Fruit fly (Drosophila melanogaster) whole organism, embryonic: ENCODE results near the gene CG4025.

Experiments
- Antp ChIP-seq: fragments of 200-800 bp; sonication (Bioruptor generic); optimal IDR thresholded peaks from 3 replicates; lab custom pipeline; 2016; ENCODE audit warnings: missing biosample characterization, missing genetic modification characterization
- C15 ChIP-seq: fragments of 200-800 bp; sonication (Bioruptor generic); IDR thresholded peaks from 3 replicates; pipeline ENCODE4 v1.3.6; 2022; ENCODE audit warnings: missing biosample characterization, missing genetic modification characterization
- CG10979 ChIP-seq: fragments of 200-800 bp; sonication (Bioruptor generic); optimal IDR thresholded peaks from 2 replicates; lab custom pipeline; 2018; ENCODE audit warnings: missing biosample characterization, mild to moderate bottlenecking, missing genetic modification characterization, moderate library complexity
- CG11398 ChIP-seq: fragments of 200-800 bp; sonication (Bioruptor generic); optimal IDR thresholded peaks from 2 replicates; lab custom pipeline; 2016; ENCODE audit warnings: missing biosample characterization, missing genetic modification characterization
- CG14710 ChIP-seq: fragments of 200-800 bp; sonication (Bioruptor generic); optimal IDR thresholded peaks from 3 replicates; lab custom pipeline; 2019; ENCODE audit warnings: missing biosample characterization, mild to moderate bottlenecking, missing genetic modification characterization, moderate library complexity
- CG14860 ChIP-seq: fragments of 200-800 bp; sonication (Bioruptor generic); IDR thresholded peaks from 3 replicates; pipeline ENCODE4 v1.3.6; 2022; ENCODE audit warnings: missing biosample characterization, missing genetic modification characterization; ENCODE audit not compliant: partially characterized antibody
- CG15269 ChIP-seq: fragments of 200-800 bp; sonication (Bioruptor generic); optimal IDR thresholded peaks from 2 replicates; lab custom pipeline; 2018; ENCODE audit warnings: missing biosample characterization, mild to moderate bottlenecking, missing genetic modification characterization, moderate library complexity
- CG2120 ChIP-seq: fragments of 200-800 bp; sonication (Bioruptor generic); optimal IDR thresholded peaks from 3 replicates; lab custom pipeline; 2016; ENCODE audit warnings: missing biosample characterization, missing genetic modification characterization
- CG2678 ChIP-seq: fragments of 200-800 bp; sonication (Bioruptor generic); optimal IDR thresholded peaks from 3 replicates; lab custom pipeline; 2019; ENCODE audit warnings: missing biosample characterization, mild to moderate bottlenecking, missing genetic modification characterization, moderate library complexity
- CG2712 ChIP-seq: fragments of 200-800 bp; optimal IDR thresholded peaks from 3 replicates; lab custom pipeline; 2019; ENCODE audit warnings: missing biosample characterization, mild to moderate bottlenecking, missing genetic modification characterization, moderate library complexity
- CG31224 ChIP-seq: fragments of 200-800 bp; sonication (Bioruptor generic); IDR thresholded peaks from 2 replicates; pipeline ENCODE4 v1.3.6; 2022; ENCODE audit warnings: missing biosample characterization, missing genetic modification characterization
- CG3163 ChIP-seq: fragments of 200-800 bp; sonication (Bioruptor generic); optimal IDR thresholded peaks from 3 replicates; lab custom pipeline; 2016; ENCODE audit warnings: missing biosample characterization, missing genetic modification characterization
- CG6254 ChIP-seq: fragments of 200-800 bp; sonication (Bioruptor generic); optimal IDR thresholded peaks from 3 replicates; lab custom pipeline; 2017; ENCODE audit warnings: mild to moderate bottlenecking, missing biosample characterization, missing genetic modification reagents, missing genetic modification characterization
- CG6813 ChIP-seq: fragments of 200-800 bp; sonication (Bioruptor generic); optimal IDR thresholded peaks from 2 replicates; lab custom pipeline; 2017; ENCODE audit warnings: missing biosample characterization, missing genetic modification characterization, mild to moderate bottlenecking, moderate library complexity, missing genetic modification reagents
- Dbx ChIP-seq: fragments of 200-800 bp; sonication (Bioruptor generic); IDR thresholded peaks from 3 replicates; pipeline ENCODE4 v1.3.6; 2022; ENCODE audit warnings: missing biosample characterization, missing genetic modification characterization
- Dip3 ChIP-seq: fragments of 200-800 bp; sonication (Bioruptor generic); optimal IDR thresholded peaks from 3 replicates; lab custom pipeline; 2016; ENCODE audit warnings: missing biosample characterization, missing genetic modification characterization
- Doc2 ChIP-seq: fragments of 200-800 bp; sonication (Bioruptor generic); IDR thresholded peaks from 2 replicates; pipeline ENCODE4 v1.3.6; 2022; ENCODE audit warnings: missing biosample characterization, missing genetic modification characterization
- HLH4C ChIP-seq: fragments of 200-800 bp; sonication (Bioruptor generic); IDR thresholded peaks from 3 replicates; pipeline ENCODE4 v1.3.6; 2022; ENCODE audit warnings: missing biosample characterization, missing genetic modification characterization; ENCODE audit not compliant: partially characterized antibody
- HLH54F ChIP-seq: fragments of 200-800 bp; sonication (Bioruptor generic); optimal IDR thresholded peaks from 3 replicates; lab custom pipeline; 2016; ENCODE audit warnings: missing biosample characterization, missing genetic modification characterization
- HmgD ChIP-seq: fragments of 200-800 bp; sonication (Bioruptor generic); optimal IDR thresholded peaks from 3 replicates; lab custom pipeline; 2016; ENCODE audit warnings: missing biosample characterization, missing genetic modification characterization
- Lhr ChIP-seq: fragments of 200-800 bp; sonication (Bioruptor generic); optimal IDR thresholded peaks from 3 replicates; lab custom pipeline; 2017; ENCODE audit warnings: mild to moderate bottlenecking, missing biosample characterization, missing genetic modification reagents, missing genetic modification characterization
- Meics ChIP-seq: fragments of 200-800 bp; sonication (Bioruptor generic); optimal IDR thresholded peaks from 2 replicates; lab custom pipeline; 2017; ENCODE audit warnings: missing biosample characterization, mild to moderate bottlenecking, missing genetic modification characterization
- Mrtf ChIP-seq: fragments of 200-800 bp; sonication (Bioruptor generic); IDR thresholded peaks from 3 replicates; pipeline ENCODE4 v1.3.6; 2022; ENCODE audit warnings: missing biosample characterization, missing genetic modification characterization
- Sin3A ChIP-seq: fragments of >200 bp; optimal IDR thresholded peaks from 2 replicates; lab custom pipeline; 2018
- al ChIP-seq: fragments of 200-800 bp; sonication (Bioruptor generic); IDR thresholded peaks from 2 replicates; pipeline ENCODE4 v1.3.6; 2022; ENCODE audit warnings: missing biosample characterization, missing genetic modification characterization
- ato ChIP-seq: fragments of 200-800 bp; sonication (Bioruptor generic); IDR thresholded peaks from 2 replicates; pipeline ENCODE4 v1.3.6; 2022; ENCODE audit warnings: missing biosample characterization, missing genetic modification characterization; ENCODE audit not compliant: partially characterized antibody
- bbx ChIP-seq: fragments of 200-800 bp; sonication (Bioruptor generic); IDR thresholded peaks from 2 replicates; pipeline ENCODE4 v1.3.6; 2022; ENCODE audit warnings: missing biosample characterization, missing genetic modification characterization; ENCODE audit not compliant: partially characterized antibody
- corto ChIP-seq: fragments of 200-800 bp; sonication (Bioruptor generic); optimal IDR thresholded peaks from 2 replicates; lab custom pipeline; 2016; ENCODE audit warnings: missing biosample characterization, mild to moderate bottlenecking, missing genetic modification characterization, moderate library complexity
- dati ChIP-seq: fragments of 200-800 bp; sonication (Bioruptor generic); IDR thresholded peaks from 2 replicates; pipeline ENCODE4 v1.3.6; 2022; ENCODE audit warnings: missing biosample characterization, missing genetic modification characterization
- dm ChIP-seq: fragments of 200-800 bp; sonication (Bioruptor generic); optimal IDR thresholded peaks from 3 replicates; lab custom pipeline; 2016; ENCODE audit warnings: missing biosample characterization, missing genetic modification characterization
- dysf ChIP-seq: fragments of 200-800 bp; sonication (Bioruptor generic); IDR thresholded peaks from 3 replicates; pipeline ENCODE4 v1.3.6; 2022; ENCODE audit warnings: missing biosample characterization, missing genetic modification characterization
- ewg ChIP-seq: fragments of 200-800 bp; sonication (Bioruptor generic); optimal IDR thresholded peaks from 3 replicates; lab custom pipeline; 2017; ENCODE audit warnings: mild to moderate bottlenecking, missing biosample characterization, missing genetic modification reagents, missing genetic modification characterization
- ftz-f1 ChIP-seq: fragments of 200-800 bp; sonication (Bioruptor generic); optimal IDR thresholded peaks from 2 replicates; lab custom pipeline; 2016; ENCODE audit warnings: missing biosample characterization, missing genetic modification characterization
- gem ChIP-seq: fragments of 200-800 bp; sonication (Bioruptor generic); optimal IDR thresholded peaks from 2 replicates; lab custom pipeline; 2019; ENCODE audit warnings: missing biosample characterization, mild to moderate bottlenecking, missing genetic modification characterization, moderate library complexity
- h ChIP-seq: fragments of >200 bp; optimal IDR thresholded peaks from 2 replicates; lab custom pipeline; 2017
- jumu ChIP-seq: fragments of 200-800 bp; sonication (Bioruptor generic); optimal IDR thresholded peaks from 3 replicates; lab custom pipeline; 2016; ENCODE audit warnings: missing biosample characterization, missing genetic modification characterization
- kni ChIP-seq: fragments of 200-800 bp; sonication (Bioruptor generic); optimal IDR thresholded peaks from 3 replicates; lab custom pipeline; 2017; ENCODE audit warnings: mild to moderate bottlenecking, missing biosample characterization, missing genetic modification reagents, missing genetic modification characterization
- lola ChIP-seq, 3 experiments: fragments of >200 bp in 2 of 3; fragments of 200-800 bp in 1 of 3; sonication (Bioruptor generic) in 1 of 3; optimal IDR thresholded peaks; 2 replicates each; lab custom pipeline; 2017 to 2019; ENCODE audit warnings: missing biosample characterization in 3 of 3, missing genetic modification characterization in 3 of 3, mild to moderate bottlenecking in 1 of 3, moderate library complexity in 1 of 3
- nerfin-2 ChIP-seq: fragments of 200-800 bp; sonication (Bioruptor generic); IDR thresholded peaks from 2 replicates; pipeline ENCODE4 v1.3.6; 2022; ENCODE audit warnings: missing biosample characterization, missing genetic modification characterization; ENCODE audit not compliant: partially characterized antibody
- pho ChIP-seq: fragments of 200-800 bp; sonication (Bioruptor generic); optimal IDR thresholded peaks from 2 replicates; lab custom pipeline; 2016; ENCODE audit warnings: missing biosample characterization, missing genetic modification characterization
- pnt ChIP-seq: fragments of 200-800 bp; sonication (Bioruptor generic); optimal IDR thresholded peaks from 3 replicates; lab custom pipeline; 2016; ENCODE audit warnings: missing biosample characterization, missing genetic modification characterization
- salm ChIP-seq: fragments of 200-800 bp; sonication (Bioruptor generic); optimal IDR thresholded peaks from 2 replicates; lab custom pipeline; 2018; ENCODE audit warnings: missing biosample characterization, mild to moderate bottlenecking, missing genetic modification characterization
- sens ChIP-seq: fragments of 200-800 bp; sonication (Bioruptor generic); peaks from one replicate; lab custom pipeline; 2016; ENCODE audit warnings: missing biosample characterization, missing genetic modification characterization
- sim ChIP-seq: fragments of 200-800 bp; sonication (Bioruptor generic); IDR thresholded peaks from 2 replicates; pipeline ENCODE4 v1.3.6; 2022; ENCODE audit warnings: missing biosample characterization, missing genetic modification characterization
- ssp ChIP-seq: fragments of 200-800 bp; sonication (Bioruptor generic); IDR thresholded peaks from 2 replicates; pipeline ENCODE4 v1.3.6; 2022; ENCODE audit warnings: missing biosample characterization, missing genetic modification characterization
- tin ChIP-seq: fragments of 200-800 bp; sonication (Bioruptor generic); optimal IDR thresholded peaks from 3 replicates; lab custom pipeline; 2016; ENCODE audit warnings: missing biosample characterization, missing genetic modification characterization
- trh ChIP-seq: fragments of 200-800 bp; sonication (Bioruptor generic); optimal IDR thresholded peaks from 2 replicates; lab custom pipeline; 2016; ENCODE audit warnings: missing biosample characterization, missing genetic modification characterization
- unc-4 ChIP-seq: fragments of 200-800 bp; sonication (Bioruptor generic); IDR thresholded peaks from 2 replicates; pipeline ENCODE4 v1.3.6; 2022; ENCODE audit warnings: missing biosample characterization, missing genetic modification characterization; ENCODE audit not compliant: partially characterized antibody
- vvl ChIP-seq: fragments of 200-800 bp; sonication (Bioruptor generic); IDR thresholded peaks from 2 replicates; pipeline ENCODE4 v1.3.6; 2022; ENCODE audit warnings: missing biosample characterization, missing genetic modification characterization

The CG4025 gene

DNA sequence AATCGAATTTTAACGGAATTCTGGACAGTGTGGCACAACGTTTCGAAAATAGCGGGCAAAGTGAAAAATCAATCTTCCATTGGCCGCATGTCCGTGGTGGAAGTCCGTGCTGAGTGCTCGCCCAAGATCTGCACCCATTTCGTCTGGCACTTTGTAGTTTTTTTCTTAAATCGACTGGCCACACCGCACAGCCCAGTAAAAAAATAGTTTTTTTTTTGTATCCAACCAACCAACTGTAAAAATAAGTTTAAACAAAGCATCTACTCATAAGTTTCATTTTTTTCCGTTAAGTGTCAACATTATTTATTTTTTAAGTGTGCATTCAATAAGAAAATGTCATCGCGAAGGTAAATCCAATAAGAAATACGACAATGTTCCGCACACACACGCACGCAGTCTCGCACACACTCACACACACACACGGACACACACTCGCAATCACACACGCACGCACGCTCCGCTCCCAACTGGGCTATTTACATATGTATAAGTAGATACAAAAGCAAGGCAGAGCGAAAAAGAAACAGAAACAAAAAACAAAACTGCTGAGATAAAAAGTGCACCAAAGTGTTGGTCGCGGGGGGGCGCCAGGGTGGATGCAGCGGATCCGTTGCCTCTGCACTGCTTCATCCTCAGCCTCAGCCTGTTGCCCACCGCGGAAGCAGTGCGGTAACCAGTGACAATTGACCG lies 17.5 kb downstream of the CG4025 start, which contains the start of gene csw (continued):
- TF ChIP-seq ewg (GFP tag; lab: Kevin White, UChicago) (peak; percentile 61), CG15269 (tag; lab: Kevin White, UChicago) (peak; percentile 5), h (no peak), Mrtf (GFP tag; lab: Robert Waterston, UW) (0 out of 3 replicates have a peak, but pooled peaks have one; percentile 15), CG31224 (GFP tag; lab: Robert Waterston, UW) (no peak), dm (peak; percentile 65), ssp (GFP tag; lab: Robert Waterston, UW) (peak; percentile 19; the same call in 1 of the 2 replicates), Antp (peak; percentile 60), salm (tag; lab: Kevin White, UChicago) (no peak), bbx (GFP tag; lab: Robert Waterston, UW) (peak; percentile 48; the same call in 1 of the 2 replicates), CG2678 (peak; percentile 15), Dbx (GFP tag; lab: Robert Waterston, UW) (peak; percentile 53; the same call in 2 of the 3 replicates), C15 (GFP tag; lab: Robert Waterston, UW) (no peak), CG3163 (GFP tag; lab: Kevin White, UChicago) (peak; percentile 47), HmgD (peak; percentile 81), CG6813 (GFP tag; lab: Kevin White, UChicago) (no peak), CG10979 (tag; lab: Kevin White, UChicago) (no peak), CG6254 (peak; percentile 20), unc-4 (0 out of 2 replicates have a peak, but pooled peaks have one; percentile 14), lola (GFP tag; optimal IDR thresholded peaks at IDR 0.05; lab: Kevin White, UChicago) (peak in 1 of 3 experiments; percentile 60), corto (GFP tag; lab: Kevin White, UChicago) (no peak), ftz-f1 (GFP tag; lab: Kevin White, UChicago) (peak; percentile 67), vvl (GFP tag; lab: Robert Waterston, UW) (peak; percentile 25; the same call in 1 of the 2 replicates), Sin3A (lab: Kevin White, UChicago) (peak; percentile 62), Meics (peak; percentile 11), CG14710 (tag; lab: Kevin White, UChicago) (peak; percentile 65), jumu (GFP tag; lab: Kevin White, UChicago) (peak; percentile 42), Dip3 (GFP tag; lab: Kevin White, UChicago) (peak; percentile 3), sens (GFP tag; lab: Kevin White, UChicago) (peak; percentile 76), gem (tag; lab: Kevin White, UChicago) (peak; percentile 32), ato (GFP tag; lab: Robert Waterston, UW) (peak; percentile 54), HLH4C (GFP tag; lab: Robert Waterston, UW) (no peak), Doc2 (GFP tag; lab: Robert Waterston, UW) (no peak), tin (GFP tag; lab: Kevin White, UChicago) (peak; percentile 18), dati (GFP tag; lab: Robert Waterston, UW) (no peak), sim (GFP tag; lab: Robert Waterston, UW) (no peak), CG11398 (GFP tag; lab: Kevin White, UChicago) (peak; percentile 11), dysf (peak; percentile 31; the same call in 1 of the 3 replicates), trh (GFP tag; lab: Kevin White, UChicago) (peak; percentile 1), nerfin-2 (GFP tag; lab: Robert Waterston, UW) (no peak), al (GFP tag; lab: Robert Waterston, UW) (no peak), pho (peak; percentile 46), kni (peak; percentile 36), HLH54F (GFP tag; lab: Kevin White, UChicago) (peak; percentile 49), CG2120 (GFP tag; lab: Kevin White, UChicago) (peak; percentile 69), CG14860 (GFP tag; lab: Robert Waterston, UW) (no peak), Lhr (GFP tag; lab: Kevin White, UChicago) (peak; percentile 95), pnt (peak; percentile 14), CG2712 (tag; lab: Kevin White, UChicago) (peak; percentile 30)
